Fruit fly (Drosophila melanogaster): Measurements from ENCODE around the gene CG32988.
A peak's percentile ranks its signal among the peaks of the same experiment; 100 is the strongest.

Gene CG32988

DNA sequence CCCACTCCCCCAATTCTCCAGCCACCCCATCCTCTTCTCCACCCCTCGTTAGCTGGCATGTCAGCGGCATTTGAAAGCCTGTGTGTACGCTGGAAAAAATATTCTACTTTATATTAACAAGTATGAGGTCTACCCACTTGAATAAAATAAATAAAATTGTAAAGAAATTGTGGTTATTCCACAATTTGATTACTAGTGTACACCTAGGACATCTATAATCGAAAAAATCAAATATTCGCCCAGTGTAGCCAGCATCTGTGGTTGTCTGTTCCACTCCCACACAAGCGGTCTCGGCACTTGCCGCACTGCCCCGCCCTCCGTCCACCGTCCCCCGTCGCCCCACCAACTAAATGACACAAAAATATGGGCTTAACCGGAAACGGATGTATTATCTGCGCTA, 3.9 kb upstream of the CG32988 start (continued):
- no peak for TF ChIP-seq CG3065 (GFP tag; optimal IDR thresholded peaks at IDR 0.05)
- no peak; the same call in 1 of the 2 replicates for TF ChIP-seq Ravus (GFP tag; IDR thresholded peaks at IDR 0.05)
- peak; percentile 49; the same call in 1 of the 3 replicates for TF ChIP-seq jigr1 (GFP tag; IDR thresholded peaks at IDR 0.05)
- TF ChIP-seq crc (GFP tag; optimal IDR thresholded peaks at IDR 0.05): no peak
- no peak for TF ChIP-seq schlank (tag; optimal IDR thresholded peaks at IDR 0.05)
- TF ChIP-seq grau (tag; optimal IDR thresholded peaks at IDR 0.05): peak; percentile 62
- TF ChIP-seq CG13775 (GFP tag; optimal IDR thresholded peaks at IDR 0.05): peak; percentile 42
- peak; percentile 58 for TF ChIP-seq CG14441 (GFP tag; IDR thresholded peaks at IDR 0.05)
- TF ChIP-seq CG11696 (GFP tag; IDR thresholded peaks at IDR 0.05): 0 out of 2 replicates have a peak, but pooled peaks have one; percentile 22
- peak; percentile 27 for TF ChIP-seq CG12942 (GFP tag; optimal IDR thresholded peaks at IDR 0.05)
- no peak for TF ChIP-seq shn (GFP tag; optimal IDR thresholded peaks at IDR 0.05)
- no peak for TF ChIP-seq CG6765 (GFP tag; optimal IDR thresholded peaks at IDR 0.05)
- TF ChIP-seq odd (GFP tag; optimal IDR thresholded peaks at IDR 0.05): peak; percentile 49
- no peak for TF ChIP-seq CG9797 (GFP tag; optimal IDR thresholded peaks at IDR 0.05)
- no peak for TF ChIP-seq sima (GFP tag; optimal IDR thresholded peaks at IDR 0.05)
- TF ChIP-seq ems (GFP tag; optimal IDR thresholded peaks at IDR 0.05): peak; percentile 21
- peak; percentile 78 for TF ChIP-seq CG31441 (GFP tag; IDR thresholded peaks at IDR 0.05)
- peak; percentile 65 for TF ChIP-seq CG8924 (tag; optimal IDR thresholded peaks at IDR 0.05)
- no peak for TF ChIP-seq Doc3 (GFP tag; IDR thresholded peaks at IDR 0.05; ENCODE audit: partially characterized antibody)
- TF ChIP-seq Jarid2 (GFP tag; optimal IDR thresholded peaks at IDR 0.05): peak; percentile 50
- no peak for TF ChIP-seq psq (GFP tag; optimal IDR thresholded peaks at IDR 0.05)
- TF ChIP-seq zfh1 (GFP tag; IDR thresholded peaks at IDR 0.05): peak; percentile 83
- no peak for TF ChIP-seq nerfin-2 (GFP tag; IDR thresholded peaks at IDR 0.05; ENCODE audit: partially characterized antibody)
- no peak; the same call in 1 of the 2 replicates for TF ChIP-seq peb (GFP tag; IDR thresholded peaks at IDR 0.05)
- peak; percentile 89 for TF ChIP-seq Med (GFP tag)
- peak; percentile 43 for TF ChIP-seq CG3407 (GFP tag; optimal IDR thresholded peaks at IDR 0.05)
- peak; percentile 68; the same call in 2 of the 3 replicates for TF ChIP-seq CG3726 (GFP tag; IDR thresholded peaks at IDR 0.05)
- no peak for TF ChIP-seq wek (GFP tag; optimal IDR thresholded peaks at IDR 0.05)
- TF ChIP-seq CG9932 (GFP tag; IDR thresholded peaks at IDR 0.05): no peak
- peak; percentile 38 for TF ChIP-seq cwo (GFP tag; optimal IDR thresholded peaks at IDR 0.05)
- TF ChIP-seq Gsc (GFP tag; IDR thresholded peaks at IDR 0.05): peak; percentile 63
- TF ChIP-seq gce (GFP tag; IDR thresholded peaks at IDR 0.05): peak; percentile 69; the same call in 2 of the 3 replicates
- peak; percentile 38 for TF ChIP-seq en (GFP tag; optimal IDR thresholded peaks at IDR 0.05)
- TF ChIP-seq Adf1 (GFP tag; IDR thresholded peaks at IDR 0.05): no peak
- TF ChIP-seq tx (GFP tag; optimal IDR thresholded peaks at IDR 0.05): no peak
- TF ChIP-seq bsh (GFP tag; optimal IDR thresholded peaks at IDR 0.05): peak in 1 of 2 experiments; percentile 83
- no peak for TF ChIP-seq ERR (GFP tag; optimal IDR thresholded peaks at IDR 0.05)
- peak; percentile 59; the same call in 2 of the 3 replicates for TF ChIP-seq CG11093 (GFP tag; IDR thresholded peaks at IDR 0.05)
- no peak for TF ChIP-seq CG16779 (GFP tag; IDR thresholded peaks at IDR 0.05)
- peak; percentile 57 for TF ChIP-seq fd64A (GFP tag; optimal IDR thresholded peaks at IDR 0.05)
- TF ChIP-seq H2.0 (GFP tag; IDR thresholded peaks at IDR 0.05): peak; percentile 48
- peak; percentile 77 for TF ChIP-seq ara (GFP tag; IDR thresholded peaks at IDR 0.05)
- TF ChIP-seq CG1792 (GFP tag; optimal IDR thresholded peaks at IDR 0.05): peak; percentile 19
- peak; percentile 66 for TF ChIP-seq bcd (GFP tag; optimal IDR thresholded peaks at IDR 0.05)
- peak; percentile 62; the same call in 2 of the 3 replicates for TF ChIP-seq Aef1 (GFP tag; IDR thresholded peaks at IDR 0.05)
- TF ChIP-seq CG4424 (GFP tag; optimal IDR thresholded peaks at IDR 0.05): peak; percentile 88
- no peak for TF ChIP-seq gro (GFP tag; optimal IDR thresholded peaks at IDR 0.05)
- peak; percentile 84 for TF ChIP-seq row (GFP tag; IDR thresholded peaks at IDR 0.05)
- TF ChIP-seq NK7.1 (GFP tag; optimal IDR thresholded peaks at IDR 0.05): no peak
- no peak for TF ChIP-seq pzg (GFP tag; optimal IDR thresholded peaks at IDR 0.05)
- peak; percentile 67 for TF ChIP-seq Six4 (GFP tag; optimal IDR thresholded peaks at IDR 0.05)
- TF ChIP-seq Spps (tag; optimal IDR thresholded peaks at IDR 0.05): peak; percentile 72
